Fruit fly (Drosophila melanogaster): ENCODE measurements around the gene Npl4.
A peak's percentile ranks its signal among the peaks of the same experiment; 100 is the strongest.

Npl4 gene

dm6 chr3R:25637294-25638174 lies 13.1 kb upstream of the Npl4 start, which contains the start of gene jigr1:
jigr1 (plus strand) TSS chr3R:25637843.
- peak; percentile 63 for TF ChIP-seq pdm3 (GFP tag; optimal IDR thresholded peaks at IDR 0.05)
- peak; percentile 71 for TF ChIP-seq vri (GFP tag; optimal IDR thresholded peaks at IDR 0.05)
- peak; percentile 84 for TF ChIP-seq esn (GFP tag; optimal IDR thresholded peaks at IDR 0.05)
- TF ChIP-seq CG8319 (GFP tag; optimal IDR thresholded peaks at IDR 0.05), result no peak
- peak; percentile 71 for TF ChIP-seq cyc (GFP tag; optimal IDR thresholded peaks at IDR 0.05)
- no peak for TF ChIP-seq CG4318 (GFP tag; optimal IDR thresholded peaks at IDR 0.05)
- peak; percentile 62 for TF ChIP-seq Ets96B (tag; optimal IDR thresholded peaks at IDR 0.05)
- peak; percentile 20 for TF ChIP-seq Blimp-1 (GFP tag; optimal IDR thresholded peaks at IDR 0.05)
- TF ChIP-seq Gug (GFP tag; IDR thresholded peaks at IDR 0.05), result no peak
- peak; percentile 84 for TF ChIP-seq Met (GFP tag; optimal IDR thresholded peaks at IDR 0.05)
- TF ChIP-seq CG6808 (GFP tag; optimal IDR thresholded peaks at IDR 0.05), result peak; percentile 79
- peak; percentile 54 for TF ChIP-seq CG7368 (GFP tag; optimal IDR thresholded peaks at IDR 0.05)
- TF ChIP-seq CG3032 (tag; optimal IDR thresholded peaks at IDR 0.05), result peak; percentile 58
- TF ChIP-seq net (GFP tag; optimal IDR thresholded peaks at IDR 0.05), result peak; percentile 42
- TF ChIP-seq Eip78C (GFP tag), result peak; percentile 92
- peak; percentile 78 for TF ChIP-seq topi (GFP tag; optimal IDR thresholded peaks at IDR 0.05)
- TF ChIP-seq CG15336 (GFP tag; IDR thresholded peaks at IDR 0.05), result 0 out of 2 replicates have a peak, but pooled peaks have one; percentile 7
- TF ChIP-seq dsx (GFP tag; optimal IDR thresholded peaks at IDR 0.05; ENCODE audit: poor library complexity, severe bottlenecking), result peak; percentile 68
- TF ChIP-seq CG9139 (GFP tag; optimal IDR thresholded peaks at IDR 0.05), result peak; percentile 57
- TF ChIP-seq acj6 (GFP tag; optimal IDR thresholded peaks at IDR 0.05), result peak; percentile 75
- peak; percentile 64 for TF ChIP-seq OdsH (GFP tag; optimal IDR thresholded peaks at IDR 0.05)
- TF ChIP-seq spab (GFP tag; optimal IDR thresholded peaks at IDR 0.05), result peak; percentile 53
- peak; percentile 21 for TF ChIP-seq Sox15 (GFP tag; optimal IDR thresholded peaks at IDR 0.05)
- no peak for TF ChIP-seq Hr38 (GFP tag; optimal IDR thresholded peaks at IDR 0.05)
- peak; percentile 82 for TF ChIP-seq Sox102F (GFP tag; optimal IDR thresholded peaks at IDR 0.05)
- peak; percentile 64 for TF ChIP-seq CG6792 (GFP tag; optimal IDR thresholded peaks at IDR 0.05)
- peak; percentile 77 for TF ChIP-seq CG31627 (GFP tag; optimal IDR thresholded peaks at IDR 0.05)
- no peak for TF ChIP-seq eg (GFP tag; IDR thresholded peaks at IDR 0.05)
- peak; percentile 68 for TF ChIP-seq lz (GFP tag; optimal IDR thresholded peaks at IDR 0.05)
- TF ChIP-seq Eip75B (GFP tag; optimal IDR thresholded peaks at IDR 0.05), result peak; percentile 68
- TF ChIP-seq CG6163 (GFP tag; IDR thresholded peaks at IDR 0.05), result peak; percentile 41; the same call in 1 of the 3 replicates
- peak; percentile 55 for TF ChIP-seq Ets21C (GFP tag; optimal IDR thresholded peaks at IDR 0.05)
- TF ChIP-seq CG8632 (GFP tag; optimal IDR thresholded peaks at IDR 0.05), result peak; percentile 52
- TF ChIP-seq CG6276 (GFP tag; optimal IDR thresholded peaks at IDR 0.05), result no peak
- TF ChIP-seq CG16779 (tag; optimal IDR thresholded peaks at IDR 0.05), result no peak
- peak; percentile 10 for TF ChIP-seq CG11902 (GFP tag; optimal IDR thresholded peaks at IDR 0.05)
- TF ChIP-seq CG10631 (GFP tag; optimal IDR thresholded peaks at IDR 0.05), result peak; percentile 56
- TF ChIP-seq dac (GFP tag; optimal IDR thresholded peaks at IDR 0.05), result no peak
- peak; percentile 50 for TF ChIP-seq CG32006 (GFP tag; optimal IDR thresholded peaks at IDR 0.05)
- TF ChIP-seq achi (GFP tag; optimal IDR thresholded peaks at IDR 0.05), result peak; percentile 71
- no peak for TF ChIP-seq Lpt (GFP tag; optimal IDR thresholded peaks at IDR 0.05)
- TF ChIP-seq CG11294 (GFP tag; IDR thresholded peaks at IDR 0.05), result no peak
- TF ChIP-seq CG8119 (GFP tag; IDR thresholded peaks at IDR 0.05), result 0 out of 3 replicates have a peak, but pooled peaks have one; percentile 29
- TF ChIP-seq Eip93F (GFP tag; optimal IDR thresholded peaks at IDR 0.05), result peak; percentile 24
- TF ChIP-seq CG6854 (GFP tag; optimal IDR thresholded peaks at IDR 0.05), result peak; percentile 28
- peak; percentile 69 for TF ChIP-seq CG10669 (GFP tag; optimal IDR thresholded peaks at IDR 0.05)
- TF ChIP-seq CG11762 (GFP tag; optimal IDR thresholded peaks at IDR 0.05; ENCODE audit: insufficient read depth), result peak; percentile 50
- peak; percentile 3 to 31 for TF ChIP-seq salr (GFP tag; optimal IDR thresholded peaks at IDR 0.05)
- peak; percentile 2 for TF ChIP-seq Hr4 (GFP tag; optimal IDR thresholded peaks at IDR 0.05)
- peak; percentile 74 for TF ChIP-seq Smox (GFP tag; optimal IDR thresholded peaks at IDR 0.05)
